Fruit fly (Drosophila melanogaster) whole organism, prepupa: ENCODE data around the gene CG5157.

Experiments used
- Blimp-1 ChIP-seq: fragments of 200-800 bp; sonication (Bioruptor generic); optimal IDR thresholded peaks from 3 replicates; lab custom pipeline; 2017; ENCODE audit warnings: missing biosample characterization, missing genetic modification characterization, mild to moderate bottlenecking, moderate library complexity, missing genetic modification reagents
- CG32006 ChIP-seq: fragments of 200-800 bp; sonication (Bioruptor generic); optimal IDR thresholded peaks from 3 replicates; lab custom pipeline; 2017; ENCODE audit warnings: missing biosample characterization, mild to moderate bottlenecking, missing genetic modification characterization
- CG34406 ChIP-seq: fragments of 200-800 bp; sonication (Bioruptor generic); optimal IDR thresholded peaks from 3 replicates; lab custom pipeline; 2016; ENCODE audit warnings: missing biosample characterization, missing genetic modification characterization
- Sox102F ChIP-seq: fragments of 200-800 bp; sonication (Bioruptor generic); optimal IDR thresholded peaks from 2 replicates; lab custom pipeline; 2016; ENCODE audit warnings: missing biosample characterization, mild to moderate bottlenecking, missing genetic modification characterization
- acj6 ChIP-seq: fragments of 200-800 bp; sonication (Bioruptor generic); optimal IDR thresholded peaks from 3 replicates; lab custom pipeline; 2016; ENCODE audit warnings: missing biosample characterization, missing genetic modification characterization
- fd59A ChIP-seq: fragments of 200-800 bp; sonication (Bioruptor generic); optimal IDR thresholded peaks from 2 replicates; lab custom pipeline; 2017; ENCODE audit warnings: missing biosample characterization, mild to moderate bottlenecking, missing genetic modification characterization, missing genetic modification reagents
- fkh ChIP-seq: fragments of 200-800 bp; sonication (Bioruptor generic); optimal IDR thresholded peaks from 3 replicates; lab custom pipeline; 2017; ENCODE audit warnings: missing biosample characterization, mild to moderate bottlenecking, missing genetic modification characterization, moderate library complexity
- lz ChIP-seq: fragments of 200-800 bp; sonication (Bioruptor generic); optimal IDR thresholded peaks from 3 replicates; lab custom pipeline; 2016; ENCODE audit warnings: missing biosample characterization, missing genetic modification characterization
- vri ChIP-seq: fragments of 200-800 bp; sonication (Bioruptor generic); optimal IDR thresholded peaks from 3 replicates; lab custom pipeline; 2016; ENCODE audit warnings: missing biosample characterization, mild to moderate bottlenecking, missing genetic modification characterization

DNA sequence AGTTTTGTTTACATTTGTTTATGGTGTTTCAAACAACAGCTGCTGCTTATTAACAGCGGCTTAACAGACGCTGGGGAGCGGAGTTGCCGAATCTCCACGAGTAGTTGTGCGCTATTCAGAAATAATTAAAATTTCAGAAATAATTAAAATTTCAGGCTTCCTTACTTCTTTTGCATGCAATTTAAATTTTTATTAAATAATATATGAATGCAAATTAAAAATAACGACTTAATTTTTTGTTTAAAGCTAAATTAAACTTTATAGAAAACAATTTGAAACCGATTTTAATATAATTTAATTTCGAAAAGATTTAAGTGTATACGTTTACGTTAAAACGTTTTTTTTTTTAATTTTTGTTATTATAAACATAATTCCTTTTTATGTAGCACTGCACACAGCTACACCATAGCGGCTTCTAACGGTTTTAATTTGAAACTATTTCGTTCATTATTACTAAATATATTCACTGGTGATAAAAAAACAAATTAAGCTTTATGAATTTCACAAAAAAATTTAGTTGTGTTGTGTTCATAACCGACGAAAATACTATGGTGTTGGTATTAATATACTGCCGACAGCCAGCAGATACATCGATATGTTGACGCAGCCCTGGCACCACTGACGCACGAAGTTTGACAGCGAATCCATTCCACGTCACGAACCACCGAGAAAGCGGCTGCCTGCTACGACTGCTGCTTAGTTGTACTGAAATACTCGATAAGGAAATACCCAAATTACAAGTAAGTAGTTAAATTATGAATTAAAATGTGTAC lies 8.5 kb downstream of the CG5157 start, which contains the start of gene SsRbeta:
- TF ChIP-seq Blimp-1 (GFP tag; lab: Kevin White, UChicago), result no peak
- no peak for TF ChIP-seq CG32006
- no peak for TF ChIP-seq fd59A (GFP tag; lab: Kevin White, UChicago)
- no peak for TF ChIP-seq Sox102F (GFP tag; lab: Kevin White, UChicago)
- TF ChIP-seq lz (GFP tag; lab: Kevin White, UChicago), result no peak
- TF ChIP-seq fkh (GFP tag; lab: Kevin White, UChicago), result peak; percentile 51
- TF ChIP-seq acj6, result peak; percentile 38
- TF ChIP-seq vri (GFP tag; lab: Kevin White, UChicago), result no peak
- TF ChIP-seq CG34406 (GFP tag; lab: Kevin White, UChicago), result no peak
